Fruit fly (Drosophila melanogaster) whole organism, embryonic: ENCODE results near the gene CG6749.
A peak's percentile ranks its signal among the peaks of the same experiment; 100 is the strongest.

Source experiments
- Ada2b ChIP-seq: fragments of 200-800 bp; sonication (Bioruptor generic); IDR thresholded peaks from 2 replicates; pipeline ENCODE4 v1.3.6; 2022; ENCODE audit warnings: missing biosample characterization, missing genetic modification characterization
- CG11247 ChIP-seq: fragments of 200-800 bp; sonication (Bioruptor generic); IDR thresholded peaks from 2 replicates; pipeline ENCODE4 v1.3.6; 2022; ENCODE audit warnings: missing biosample characterization, missing genetic modification characterization
- CG13894 ChIP-seq: fragments of 200-800 bp; sonication (Bioruptor generic); optimal IDR thresholded peaks from 3 replicates; lab custom pipeline; 2018; ENCODE audit warnings: missing biosample characterization, mild to moderate bottlenecking, missing genetic modification characterization, moderate library complexity
- CG14667 ChIP-seq: fragments of 200-800 bp; sonication (Bioruptor generic); IDR thresholded peaks from 2 replicates; pipeline ENCODE4 v1.3.6; 2022; ENCODE audit warnings: missing biosample characterization, missing genetic modification characterization
- CG1603 ChIP-seq: fragments of 200-800 bp; sonication (Bioruptor generic); optimal IDR thresholded peaks from 2 replicates; lab custom pipeline; 2019; ENCODE audit warnings: missing biosample characterization, mild to moderate bottlenecking, missing genetic modification characterization, moderate library complexity
- CG1647 ChIP-seq: fragments of 200-800 bp; sonication (Bioruptor generic); optimal IDR thresholded peaks from 3 replicates; lab custom pipeline; 2016; ENCODE audit warnings: missing biosample characterization, missing genetic modification characterization
- CG16813 ChIP-seq: fragments of 200-800 bp; sonication (Bioruptor generic); IDR thresholded peaks from 3 replicates; pipeline ENCODE4 v1.3.6; 2022; ENCODE audit warnings: missing biosample characterization, missing genetic modification characterization; ENCODE audit not compliant: partially characterized antibody
- CG16863 ChIP-seq: fragments of 200-800 bp; sonication (Bioruptor generic); optimal IDR thresholded peaks from 3 replicates; lab custom pipeline; 2016; ENCODE audit warnings: missing biosample characterization, missing genetic modification characterization
- CG17612 ChIP-seq: fragments of 200-800 bp; sonication (Bioruptor generic); IDR thresholded peaks from 2 replicates; pipeline ENCODE4 v1.3.6; 2022; ENCODE audit warnings: missing biosample characterization, missing genetic modification characterization
- CG1832 ChIP-seq: fragments of 200-800 bp; sonication (Bioruptor generic); optimal IDR thresholded peaks from 2 replicates; lab custom pipeline; 2017; ENCODE audit warnings: missing biosample characterization, mild to moderate bottlenecking, missing genetic modification characterization, inconsistent platforms
- CG30431 ChIP-seq: fragments of 200-800 bp; sonication (Bioruptor generic); optimal IDR thresholded peaks from 2 replicates; lab custom pipeline; 2017; ENCODE audit warnings: missing biosample characterization, missing genetic modification characterization
- CG31224 ChIP-seq: fragments of 200-800 bp; sonication (Bioruptor generic); IDR thresholded peaks from 2 replicates; pipeline ENCODE4 v1.3.6; 2022; ENCODE audit warnings: missing biosample characterization, missing genetic modification characterization
- CG32532 ChIP-seq: fragments of 200-800 bp; sonication (Bioruptor generic); IDR thresholded peaks from 2 replicates; pipeline ENCODE4 v1.3.6; 2022; ENCODE audit warnings: missing biosample characterization, missing genetic modification characterization
- CG3281 ChIP-seq: fragments of 200-800 bp; sonication (Bioruptor generic); optimal IDR thresholded peaks from 3 replicates; lab custom pipeline; 2017; ENCODE audit warnings: missing biosample characterization, mild to moderate bottlenecking, missing genetic modification characterization
- CG4854 ChIP-seq: fragments of 200-800 bp; sonication (Bioruptor generic); optimal IDR thresholded peaks from 2 replicates; lab custom pipeline; 2016; ENCODE audit warnings: missing biosample characterization, missing genetic modification characterization, inconsistent platforms
- CG6254 ChIP-seq: fragments of 200-800 bp; sonication (Bioruptor generic); optimal IDR thresholded peaks from 3 replicates; lab custom pipeline; 2017; ENCODE audit warnings: mild to moderate bottlenecking, missing biosample characterization, missing genetic modification reagents, missing genetic modification characterization
- CG6654 ChIP-seq: fragments of 200-800 bp; sonication (Bioruptor generic); optimal IDR thresholded peaks from 2 replicates; lab custom pipeline; 2017; ENCODE audit warnings: missing biosample characterization, mild to moderate bottlenecking, missing genetic modification characterization
- CG7357 ChIP-seq: fragments of 200-800 bp; sonication (Bioruptor generic); IDR thresholded peaks from 3 replicates; pipeline ENCODE4 v1.3.6; 2022; ENCODE audit warnings: missing biosample characterization, missing genetic modification characterization
- CG8089 ChIP-seq: fragments of 200-800 bp; sonication (Bioruptor generic); optimal IDR thresholded peaks from 3 replicates; lab custom pipeline; 2016; ENCODE audit warnings: missing biosample characterization, missing genetic modification characterization
- CG9437 ChIP-seq: fragments of 200-800 bp; sonication (Bioruptor generic); optimal IDR thresholded peaks from 2 replicates; lab custom pipeline; 2018; ENCODE audit warnings: missing biosample characterization, mild to moderate bottlenecking, missing genetic modification characterization
- CG9727 ChIP-seq: fragments of 200-800 bp; sonication (Bioruptor generic); optimal IDR thresholded peaks from 3 replicates; lab custom pipeline; 2017; ENCODE audit warnings: missing biosample characterization, mild to moderate bottlenecking, missing genetic modification characterization
- CG9932 ChIP-seq: fragments of 200-800 bp; sonication (Bioruptor generic); IDR thresholded peaks from 2 replicates; pipeline ENCODE4 v1.3.6; 2022; ENCODE audit warnings: missing biosample characterization, missing genetic modification characterization
- Dbx ChIP-seq: fragments of 200-800 bp; sonication (Bioruptor generic); IDR thresholded peaks from 3 replicates; pipeline ENCODE4 v1.3.6; 2022; ENCODE audit warnings: missing biosample characterization, missing genetic modification characterization
- Dip2 ChIP-seq: fragments of 200-800 bp; sonication (Bioruptor generic); IDR thresholded peaks from 2 replicates; pipeline ENCODE4 v1.3.6; 2022; ENCODE audit warnings: missing biosample characterization, missing genetic modification characterization
- Doc3 ChIP-seq: fragments of 200-800 bp; sonication (Bioruptor generic); IDR thresholded peaks from 3 replicates; pipeline ENCODE4 v1.3.6; 2022; ENCODE audit warnings: missing biosample characterization, missing genetic modification characterization; ENCODE audit not compliant: partially characterized antibody
- H15 ChIP-seq: fragments of 200-800 bp; sonication (Bioruptor generic); IDR thresholded peaks from 3 replicates; pipeline ENCODE4 v1.3.6; 2022; ENCODE audit warnings: missing biosample characterization, missing genetic modification characterization
- Hmr ChIP-seq: fragments of 200-800 bp; sonication (Bioruptor generic); optimal IDR thresholded peaks from 3 replicates; lab custom pipeline; 2017; ENCODE audit warnings: mild to moderate bottlenecking, missing biosample characterization, missing genetic modification reagents, missing genetic modification characterization
- Lpt ChIP-seq: fragments of >200 bp; optimal IDR thresholded peaks from 2 replicates; lab custom pipeline; 2018; ENCODE audit warnings: missing biosample characterization, missing genetic modification characterization
- ac ChIP-seq: fragments of 200-800 bp; sonication (Bioruptor generic); optimal IDR thresholded peaks from 3 replicates; lab custom pipeline; 2017; ENCODE audit warnings: missing biosample characterization, mild to moderate bottlenecking, missing genetic modification characterization
- ato ChIP-seq: fragments of 200-800 bp; sonication (Bioruptor generic); IDR thresholded peaks from 2 replicates; pipeline ENCODE4 v1.3.6; 2022; ENCODE audit warnings: missing biosample characterization, missing genetic modification characterization; ENCODE audit not compliant: partially characterized antibody
- bigmax ChIP-seq: fragments of 200-800 bp; sonication (Bioruptor generic); optimal IDR thresholded peaks from 2 replicates; lab custom pipeline; 2018; ENCODE audit warnings: missing biosample characterization, mild to moderate bottlenecking, missing genetic modification characterization
- btn ChIP-seq: fragments of 200-800 bp; sonication (Bioruptor generic); optimal IDR thresholded peaks from 2 replicates; lab custom pipeline; 2016; ENCODE audit warnings: missing biosample characterization, missing genetic modification characterization
- caup ChIP-seq: fragments of 200-800 bp; sonication (Bioruptor generic); optimal IDR thresholded peaks from 3 replicates; lab custom pipeline; 2017; ENCODE audit warnings: missing biosample characterization, mild to moderate bottlenecking, missing genetic modification characterization, moderate library complexity; ENCODE audit not compliant: severe bottlenecking
- ems ChIP-seq: fragments of 200-800 bp; sonication (Bioruptor generic); optimal IDR thresholded peaks from 3 replicates; lab custom pipeline; 2016; ENCODE audit warnings: missing biosample characterization, missing genetic modification characterization
- ewg ChIP-seq: fragments of 200-800 bp; sonication (Bioruptor generic); optimal IDR thresholded peaks from 3 replicates; lab custom pipeline; 2017; ENCODE audit warnings: mild to moderate bottlenecking, missing biosample characterization, missing genetic modification reagents, missing genetic modification characterization
- exex ChIP-seq: fragments of 200-800 bp; sonication (Bioruptor generic); optimal IDR thresholded peaks from 4 replicates; lab custom pipeline; 2018; ENCODE audit warnings: missing biosample characterization, mild to moderate bottlenecking, missing genetic modification characterization, moderate library complexity
- fd3F ChIP-seq: fragments of 200-800 bp; sonication (Bioruptor generic); optimal IDR thresholded peaks from 2 replicates; lab custom pipeline; 2018; ENCODE audit warnings: missing biosample characterization, mild to moderate bottlenecking, missing genetic modification characterization, moderate library complexity
- grau ChIP-seq: fragments of 200-800 bp; optimal IDR thresholded peaks from 3 replicates; lab custom pipeline; 2019; ENCODE audit warnings: missing biosample characterization, mild to moderate bottlenecking, missing genetic modification characterization, moderate library complexity
- hb ChIP-seq: fragments of 200-800 bp; sonication (Bioruptor generic); IDR thresholded peaks from 3 replicates; pipeline ENCODE4 v1.3.6; 2022; ENCODE audit warnings: missing biosample characterization, missing genetic modification characterization; ENCODE audit not compliant: partially characterized antibody
- hbn ChIP-seq: fragments of 200-800 bp; sonication (Bioruptor generic); IDR thresholded peaks from 2 replicates; pipeline ENCODE4 v1.3.6; 2022; ENCODE audit warnings: missing biosample characterization, missing genetic modification characterization; ENCODE audit not compliant: partially characterized antibody
- hth ChIP-seq: fragments of >200 bp; optimal IDR thresholded peaks from 2 replicates; lab custom pipeline; 2017; ENCODE audit warnings: inconsistent platforms
- kay ChIP-seq: fragments of 200-800 bp; sonication (Bioruptor generic); optimal IDR thresholded peaks from 2 replicates; lab custom pipeline; 2016; ENCODE audit warnings: missing biosample characterization, missing genetic modification characterization
- mam ChIP-seq: fragments of 200-800 bp; sonication (Bioruptor generic); optimal IDR thresholded peaks from 3 replicates; lab custom pipeline; 2016; ENCODE audit warnings: missing biosample characterization, missing genetic modification characterization
- nom ChIP-seq: fragments of 200-800 bp; sonication (Bioruptor generic); optimal IDR thresholded peaks from 2 replicates; lab custom pipeline; 2017; ENCODE audit warnings: missing biosample characterization, missing genetic modification characterization, mild to moderate bottlenecking, moderate library complexity, missing genetic modification reagents
- otp ChIP-seq: fragments of 200-800 bp; sonication (Bioruptor generic); IDR thresholded peaks from 3 replicates; pipeline ENCODE4, ENCODE4 v1.3.6; 2022; ENCODE audit warnings: missing biosample characterization, missing genetic modification characterization
- pho ChIP-seq: fragments of 200-800 bp; sonication (Bioruptor generic); optimal IDR thresholded peaks from 2 replicates; lab custom pipeline; 2016; ENCODE audit warnings: missing biosample characterization, missing genetic modification characterization
- stc ChIP-seq: fragments of 200-800 bp; sonication (Bioruptor generic); IDR thresholded peaks from 2 replicates; pipeline ENCODE4 v1.3.6; 2022; ENCODE audit warnings: missing biosample characterization, missing genetic modification characterization
- tin ChIP-seq: fragments of 200-800 bp; sonication (Bioruptor generic); optimal IDR thresholded peaks from 3 replicates; lab custom pipeline; 2016; ENCODE audit warnings: missing biosample characterization, missing genetic modification characterization
- twi ChIP-seq: fragments of 200-800 bp; optimal IDR thresholded peaks from 2 replicates; lab custom pipeline; 2019; ENCODE audit warnings: missing biosample characterization, mild to moderate bottlenecking, missing genetic modification characterization, moderate library complexity
- zf30C ChIP-seq: fragments of 200-800 bp; sonication (Bioruptor generic); optimal IDR thresholded peaks from 3 replicates; lab custom pipeline; 2018; ENCODE audit warnings: missing biosample characterization, mild to moderate bottlenecking, missing genetic modification characterization
- zfh1 ChIP-seq: fragments of 200-800 bp; sonication (Bioruptor generic); IDR thresholded peaks from 3 replicates; pipeline ENCODE4 v1.3.6; 2022; ENCODE audit warnings: missing biosample characterization, missing genetic modification characterization

CG6749 gene

DNA sequence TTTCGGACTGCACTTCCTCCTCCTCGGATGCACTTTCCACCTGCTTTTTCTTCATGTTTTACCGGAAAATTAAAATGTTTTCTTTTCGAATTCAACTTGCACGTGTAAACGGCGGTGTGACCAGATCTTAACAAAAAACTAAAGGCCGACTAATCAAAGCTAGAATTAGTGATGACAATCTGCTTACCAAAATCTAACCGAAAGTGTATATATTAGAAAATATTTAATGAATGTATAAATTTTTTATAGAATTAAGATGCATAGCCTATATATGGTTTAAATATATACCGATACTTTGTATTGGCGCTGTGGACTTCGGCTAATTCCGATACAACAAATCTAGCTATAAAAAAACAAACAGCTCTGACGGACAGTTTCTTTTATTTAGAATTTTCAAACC lies 14.7 kb downstream of the CG6749 start, which contains the start of the genes CG18178 and CG14174 (continued):
- TF ChIP-seq hb (GFP tag; lab: Robert Waterston, UW) (no peak), CG6654 (GFP tag; lab: Kevin White, UChicago) (no peak), Lpt (no peak), tin (GFP tag; lab: Kevin White, UChicago) (peak; percentile 72), ato (GFP tag; lab: Robert Waterston, UW) (no peak), CG16813 (peak; percentile 45; the same call in 2 of the 3 replicates), CG1832 (no peak), caup (GFP tag; lab: Kevin White, UChicago) (peak; percentile 57), CG7357 (GFP tag; lab: Robert Waterston, UW) (no peak), CG30431 (GFP tag; lab: Kevin White, UChicago) (peak; percentile 25), CG9437 (GFP tag; lab: Kevin White, UChicago) (peak; percentile 48), CG16863 (GFP tag; lab: Kevin White, UChicago) (no peak), nom (GFP tag; lab: Kevin White, UChicago) (peak; percentile 34), zfh1 (peak; percentile 70), fd3F (GFP tag; lab: Kevin White, UChicago) (peak; percentile 62), Dbx (peak; percentile 70; the same call in 2 of the 3 replicates), grau (peak; percentile 83), Ada2b (GFP tag; lab: Robert Waterston, UW) (peak; percentile 33; the same call in 1 of the 2 replicates), twi (peak; percentile 76), CG6254 (GFP tag; lab: Kevin White, UChicago) (peak; percentile 38), CG32532 (GFP tag; lab: Robert Waterston, UW) (peak; percentile 67), Doc3 (GFP tag; lab: Robert Waterston, UW) (no peak), exex (tag; lab: Kevin White, UChicago) (peak; percentile 22), otp (no peak), CG13894 (tag; lab: Kevin White, UChicago) (peak; percentile 78), CG14667 (GFP tag; lab: Robert Waterston, UW) (peak; percentile 55), CG11247 (peak; percentile 61; the same call in 1 of the 2 replicates), CG3281 (GFP tag; lab: Kevin White, UChicago) (peak; percentile 70), ems (GFP tag; lab: Kevin White, UChicago) (no peak), CG4854 (peak; percentile 23), CG9727 (peak; percentile 56), stc (GFP tag; lab: Robert Waterston, UW) (0 out of 2 replicates have a peak, but pooled peaks have one; percentile 35), kay (GFP tag; lab: Kevin White, UChicago) (peak; percentile 39), CG31224 (GFP tag; lab: Robert Waterston, UW) (peak; percentile 14; the same call in 1 of the 2 replicates), CG1647 (GFP tag; lab: Kevin White, UChicago) (no peak), Hmr (GFP tag; lab: Kevin White, UChicago) (no peak), zf30C (GFP tag; lab: Kevin White, UChicago) (no peak), Dip2 (GFP tag; lab: Robert Waterston, UW) (no peak), CG9932 (GFP tag; lab: Robert Waterston, UW) (peak; percentile 85), mam (peak; percentile 29), CG8089 (no peak), btn (no peak), bigmax (GFP tag; lab: Kevin White, UChicago) (no peak), CG17612 (GFP tag; lab: Robert Waterston, UW) (no peak), ac (peak; percentile 5), H15 (GFP tag; lab: Robert Waterston, UW) (peak; percentile 29; the same call in 1 of the 3 replicates), pho (no peak), ewg (GFP tag; lab: Kevin White, UChicago) (peak; percentile 34), CG1603 (tag; lab: Kevin White, UChicago) (no peak), hbn (GFP tag; lab: Robert Waterston, UW) (peak; percentile 22; the same call in 1 of the 2 replicates), hth (lab: Kevin White, UChicago) (no peak)
